Fruit fly (Drosophila melanogaster) whole organism, embryonic: Measurements from ENCODE around the gene CG46460.

Experiments
- Abd-B ChIP-seq: fragments of 200-800 bp; sonication (Bioruptor generic); optimal IDR thresholded peaks from 2 replicates; lab custom pipeline; 2018; ENCODE audit warnings: missing biosample characterization, mild to moderate bottlenecking, missing genetic modification characterization, moderate library complexity
- Ada2b ChIP-seq: fragments of 200-800 bp; sonication (Bioruptor generic); IDR thresholded peaks from 2 replicates; pipeline ENCODE4 v1.3.6; 2022; ENCODE audit warnings: missing biosample characterization, missing genetic modification characterization
- Atf3 ChIP-seq: fragments of 200-800 bp; sonication (Bioruptor generic); optimal IDR thresholded peaks from 3 replicates; lab custom pipeline; 2016; ENCODE audit warnings: missing biosample characterization, missing genetic modification characterization
- B-H1 ChIP-seq: fragments of 200-800 bp; sonication (Bioruptor generic); IDR thresholded peaks from 3 replicates; pipeline ENCODE4 v1.3.6; 2022; ENCODE audit warnings: missing biosample characterization, missing genetic modification characterization
- C15 ChIP-seq: fragments of 200-800 bp; sonication (Bioruptor generic); IDR thresholded peaks from 3 replicates; pipeline ENCODE4 v1.3.6; 2022; ENCODE audit warnings: missing biosample characterization, missing genetic modification characterization
- CG10654 ChIP-seq: fragments of 200-800 bp; sonication (Bioruptor generic); optimal IDR thresholded peaks from 2 replicates; lab custom pipeline; 2016; ENCODE audit warnings: missing biosample characterization, missing genetic modification characterization
- CG10959 ChIP-seq: fragments of 200-800 bp; sonication (Bioruptor generic); IDR thresholded peaks from 2 replicates; pipeline ENCODE4 v1.3.6; 2022; ENCODE audit warnings: missing biosample characterization, missing genetic modification characterization
- CG10979 ChIP-seq: fragments of 200-800 bp; sonication (Bioruptor generic); optimal IDR thresholded peaks from 2 replicates; lab custom pipeline; 2018; ENCODE audit warnings: missing biosample characterization, mild to moderate bottlenecking, missing genetic modification characterization, moderate library complexity
- CG11504 ChIP-seq: fragments of 200-800 bp; sonication (Bioruptor generic); optimal IDR thresholded peaks from 3 replicates; lab custom pipeline; 2019; ENCODE audit warnings: missing biosample characterization, mild to moderate bottlenecking, missing genetic modification characterization, moderate library complexity
- CG11695 ChIP-seq: fragments of 200-800 bp; sonication (Bioruptor generic); IDR thresholded peaks from 3 replicates; pipeline ENCODE4 v1.3.6; 2022; ENCODE audit warnings: missing biosample characterization, missing genetic modification characterization
- CG12236 ChIP-seq: fragments of 200-800 bp; sonication (Bioruptor generic); optimal IDR thresholded peaks from 2 replicates; lab custom pipeline; 2016; ENCODE audit warnings: missing biosample characterization, missing genetic modification characterization
- CG13624 ChIP-seq: fragments of 200-800 bp; sonication (Bioruptor generic); optimal IDR thresholded peaks from 2 replicates; lab custom pipeline; 2016; ENCODE audit warnings: missing biosample characterization, missing genetic modification characterization
- CG13775 ChIP-seq: fragments of 200-800 bp; sonication (Bioruptor generic); optimal IDR thresholded peaks from 3 replicates; lab custom pipeline; 2017; ENCODE audit warnings: missing biosample characterization, mild to moderate bottlenecking, missing genetic modification characterization
- CG18262 ChIP-seq: fragments of 200-800 bp; optimal IDR thresholded peaks from 3 replicates; lab custom pipeline; 2019; ENCODE audit warnings: missing biosample characterization, mild to moderate bottlenecking, missing genetic modification characterization, moderate library complexity
- CG18764 ChIP-seq: fragments of 200-800 bp; sonication (Bioruptor generic); optimal IDR thresholded peaks from 3 replicates; lab custom pipeline; 2016; ENCODE audit warnings: missing biosample characterization, missing genetic modification characterization
- CG2129 ChIP-seq: fragments of 200-800 bp; sonication (Bioruptor generic); IDR thresholded peaks from 2 replicates; pipeline ENCODE4 v1.3.6; 2022; ENCODE audit warnings: missing biosample characterization, missing genetic modification characterization; ENCODE audit not compliant: partially characterized antibody
- CG32532 ChIP-seq: fragments of 200-800 bp; sonication (Bioruptor generic); IDR thresholded peaks from 2 replicates; pipeline ENCODE4 v1.3.6; 2022; ENCODE audit warnings: missing biosample characterization, missing genetic modification characterization
- CG33557 ChIP-seq: fragments of 200-800 bp; sonication (Bioruptor generic); optimal IDR thresholded peaks from 2 replicates; lab custom pipeline; 2019; ENCODE audit warnings: missing biosample characterization, mild to moderate bottlenecking, missing genetic modification characterization, moderate library complexity
- CG3995 ChIP-seq: fragments of 200-800 bp; sonication (Bioruptor generic); optimal IDR thresholded peaks from 3 replicates; lab custom pipeline; 2016; ENCODE audit warnings: missing biosample characterization, missing genetic modification characterization
- CG6654 ChIP-seq: fragments of 200-800 bp; sonication (Bioruptor generic); optimal IDR thresholded peaks from 2 replicates; lab custom pipeline; 2017; ENCODE audit warnings: missing biosample characterization, mild to moderate bottlenecking, missing genetic modification characterization
- CG6683 ChIP-seq: fragments of 200-800 bp; sonication (Bioruptor generic); optimal IDR thresholded peaks from 2 replicates; lab custom pipeline; 2017; ENCODE audit warnings: missing biosample characterization, mild to moderate bottlenecking, missing genetic modification characterization, missing genetic modification reagents
- CG6791 ChIP-seq: fragments of 200-800 bp; sonication (Bioruptor generic); IDR thresholded peaks from 3 replicates; pipeline ENCODE4 v1.3.6; 2022; ENCODE audit warnings: missing biosample characterization, missing genetic modification characterization; ENCODE audit not compliant: partially characterized antibody
- CG8089 ChIP-seq: fragments of 200-800 bp; sonication (Bioruptor generic); optimal IDR thresholded peaks from 3 replicates; lab custom pipeline; 2016; ENCODE audit warnings: missing biosample characterization, missing genetic modification characterization
- CG9932 ChIP-seq: fragments of 200-800 bp; sonication (Bioruptor generic); IDR thresholded peaks from 2 replicates; pipeline ENCODE4 v1.3.6; 2022; ENCODE audit warnings: missing biosample characterization, missing genetic modification characterization
- CkIIα-i1 ChIP-seq: fragments of 200-800 bp; sonication (Bioruptor generic); IDR thresholded peaks from 2 replicates; pipeline ENCODE4 v1.3.6; 2022; ENCODE audit warnings: missing biosample characterization, missing genetic modification characterization
- CoRest ChIP-seq: fragments of 200-800 bp; sonication (Bioruptor generic); optimal IDR thresholded peaks from 3 replicates; lab custom pipeline; 2018; ENCODE audit warnings: missing biosample characterization, mild to moderate bottlenecking, missing genetic modification characterization, moderate library complexity
- CrebB ChIP-seq: fragments of 200-800 bp; sonication (Bioruptor generic); optimal IDR thresholded peaks from 3 replicates; lab custom pipeline; 2018; ENCODE audit warnings: missing biosample characterization, mild to moderate bottlenecking, missing genetic modification characterization
- Dek ChIP-seq: fragments of 200-800 bp; sonication (Bioruptor generic); optimal IDR thresholded peaks from 3 replicates; lab custom pipeline; 2019; ENCODE audit warnings: missing biosample characterization, mild to moderate bottlenecking, missing genetic modification characterization, moderate library complexity
- Dfd ChIP-seq, 2 experiments: fragments of >200 bp; optimal IDR thresholded peaks; 2 replicates each; lab custom pipeline; 2017; ENCODE audit warnings: missing biosample characterization in 2 of 2, missing genetic modification characterization in 2 of 2
- E2f2 ChIP-seq: fragments of 200-800 bp; sonication (Bioruptor generic); IDR thresholded peaks from 2 replicates; pipeline ENCODE4 v1.3.6; 2022; ENCODE audit warnings: missing biosample characterization, missing genetic modification characterization
- H2.0 ChIP-seq: fragments of 200-800 bp; sonication (Bioruptor generic); IDR thresholded peaks from 2 replicates; pipeline ENCODE4 v1.3.6; 2022; ENCODE audit warnings: missing biosample characterization, missing genetic modification characterization
- HLHmδ ChIP-seq: fragments of 200-800 bp; sonication (Bioruptor generic); optimal IDR thresholded peaks from 2 replicates; lab custom pipeline; 2018; ENCODE audit warnings: missing biosample characterization, mild to moderate bottlenecking, missing genetic modification characterization, moderate library complexity
- Hmr ChIP-seq: fragments of 200-800 bp; sonication (Bioruptor generic); optimal IDR thresholded peaks from 3 replicates; lab custom pipeline; 2017; ENCODE audit warnings: mild to moderate bottlenecking, missing biosample characterization, missing genetic modification reagents, missing genetic modification characterization
- Jarid2 ChIP-seq: fragments of 200-800 bp; sonication (Bioruptor generic); optimal IDR thresholded peaks from 3 replicates; lab custom pipeline; 2017; ENCODE audit warnings: mild to moderate bottlenecking, missing biosample characterization, missing genetic modification reagents, missing genetic modification characterization
- Mes4 ChIP-seq: fragments of 200-800 bp; sonication (Bioruptor generic); optimal IDR thresholded peaks from 2 replicates; lab custom pipeline; 2016; ENCODE audit warnings: missing biosample characterization, missing genetic modification characterization
- Nf-YB ChIP-seq: fragments of 200-800 bp; sonication (Bioruptor generic); optimal IDR thresholded peaks from 3 replicates; lab custom pipeline; 2019; ENCODE audit warnings: missing biosample characterization, mild to moderate bottlenecking, missing genetic modification characterization, moderate library complexity
- PHDP ChIP-seq: fragments of 200-800 bp; sonication (Bioruptor generic); optimal IDR thresholded peaks from 3 replicates; lab custom pipeline; 2018; ENCODE audit warnings: missing biosample characterization, mild to moderate bottlenecking, missing genetic modification characterization, moderate library complexity
- Rx ChIP-seq: fragments of 200-800 bp; sonication (Bioruptor generic); IDR thresholded peaks from 2 replicates; pipeline ENCODE4 v1.3.6; 2022; ENCODE audit warnings: missing biosample characterization, missing genetic modification characterization
- ash1 ChIP-seq: fragments of 200-800 bp; sonication (Bioruptor generic); optimal IDR thresholded peaks from 2 replicates; lab custom pipeline; 2018; ENCODE audit warnings: missing biosample characterization, mild to moderate bottlenecking, missing genetic modification characterization
- bsh ChIP-seq, 2 experiments: fragments of 200-800 bp; sonication (Bioruptor generic); optimal IDR thresholded peaks; 2 replicates each; lab custom pipeline; 2017 to 2018; ENCODE audit warnings: mild to moderate bottlenecking in 2 of 2, missing biosample characterization in 2 of 2, missing genetic modification characterization in 2 of 2, moderate library complexity in 1 of 2
- chinmo ChIP-seq: fragments of 200-800 bp; sonication (Bioruptor generic); IDR thresholded peaks from 4 replicates; pipeline ENCODE4 v1.3.6; 2022; ENCODE audit warnings: missing biosample characterization, missing genetic modification characterization; ENCODE audit not compliant: partially characterized antibody
- emc ChIP-seq: fragments of 200-800 bp; sonication (Bioruptor generic); optimal IDR thresholded peaks from 2 replicates; lab custom pipeline; 2016; ENCODE audit warnings: missing biosample characterization, missing genetic modification characterization
- exex ChIP-seq: fragments of 200-800 bp; sonication (Bioruptor generic); optimal IDR thresholded peaks from 4 replicates; lab custom pipeline; 2018; ENCODE audit warnings: missing biosample characterization, mild to moderate bottlenecking, missing genetic modification characterization, moderate library complexity
- gsb ChIP-seq: fragments of 200-800 bp; sonication (Bioruptor generic); IDR thresholded peaks from 2 replicates; pipeline ENCODE4 v1.3.6; 2022; ENCODE audit warnings: missing biosample characterization, missing genetic modification characterization
- onecut ChIP-seq: fragments of 200-800 bp; sonication (Bioruptor generic); IDR thresholded peaks from 2 replicates; pipeline ENCODE4 v1.3.6; 2022; ENCODE audit warnings: missing biosample characterization, missing genetic modification characterization
- pan ChIP-seq, 4 experiments: fragments of >200 bp in 3 of 4; fragments of 200-800 bp in 1 of 4; sonication (Bioruptor generic) in 1 of 4; optimal IDR thresholded peaks in 3 of 4; IDR thresholded peaks in 1 of 4; 2 replicates each; pipeline versions ENCODE4 v1.3.6 to Lab custom; 2017 to 2022; ENCODE audit warnings: missing biosample characterization in 2 of 4, missing genetic modification characterization in 2 of 4, mixed read lengths in 1 of 4
- sens ChIP-seq: fragments of 200-800 bp; sonication (Bioruptor generic); peaks from one replicate; lab custom pipeline; 2016; ENCODE audit warnings: missing biosample characterization, missing genetic modification characterization
- sens-2 ChIP-seq: fragments of 200-800 bp; sonication (Bioruptor generic); IDR thresholded peaks from 2 replicates; pipeline ENCODE4 v1.3.6; 2022; ENCODE audit warnings: missing biosample characterization, missing genetic modification characterization
- sisA ChIP-seq: fragments of 200-800 bp; sonication (Bioruptor generic); IDR thresholded peaks from 2 replicates; pipeline ENCODE4 v1.3.6; 2022; ENCODE audit warnings: missing biosample characterization, missing genetic modification characterization
- tup ChIP-seq: fragments of 200-800 bp; sonication (Bioruptor generic); optimal IDR thresholded peaks from 2 replicates; lab custom pipeline; 2016; ENCODE audit warnings: missing biosample characterization, mild to moderate bottlenecking, missing genetic modification characterization, moderate library complexity
- usp ChIP-seq: fragments of >200 bp; optimal IDR thresholded peaks from 2 replicates; lab custom pipeline; 2017; ENCODE audit warnings: missing biosample characterization, missing genetic modification characterization

CG46460 gene

DNA sequence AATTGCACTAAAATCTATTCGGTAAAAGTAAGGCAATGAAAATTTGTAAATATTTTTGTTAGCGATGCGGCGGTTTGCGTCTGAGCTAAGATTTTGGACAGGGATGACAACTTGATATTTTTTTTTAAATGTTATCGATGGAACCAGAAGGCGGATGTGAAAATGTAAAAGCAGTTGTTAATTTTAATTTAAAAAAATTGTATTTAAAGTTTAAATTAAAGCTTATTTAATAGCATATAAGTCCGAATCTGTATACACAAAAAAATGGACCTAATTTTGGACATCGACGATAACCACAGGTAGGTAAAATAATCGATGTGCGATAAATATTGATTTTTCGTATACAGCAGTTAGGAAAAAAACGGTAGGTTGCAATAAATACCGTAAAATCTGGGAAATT lies 35.3 kb upstream of the CG46460 start, which contains the start of the genes CG11586 and VhaM9.7-a (continued):
- no peak for TF ChIP-seq usp (GFP tag; lab: Kevin White, UChicago)
- TF ChIP-seq CG32532: no peak
- TF ChIP-seq onecut (GFP tag; lab: Robert Waterston, UW): peak; percentile 100
- no peak for TF ChIP-seq CG11504 (tag; lab: Kevin White, UChicago)
- TF ChIP-seq Dfd (GFP tag; optimal IDR thresholded peaks at IDR 0.05; lab: Kevin White, UChicago): no peak
- TF ChIP-seq sens-2 (GFP tag; lab: Robert Waterston, UW): no peak
- peak; percentile 41 for TF ChIP-seq CG13624 (GFP tag; lab: Kevin White, UChicago)
- no peak for TF ChIP-seq Mes4 (GFP tag; lab: Kevin White, UChicago)
- TF ChIP-seq Abd-B (GFP tag; lab: Kevin White, UChicago): peak; percentile 18
- no peak for TF ChIP-seq B-H1 (GFP tag; lab: Robert Waterston, UW)
- no peak for TF ChIP-seq Dek (tag; lab: Kevin White, UChicago)
- no peak for TF ChIP-seq HLHmδ
- TF ChIP-seq CG6683 (GFP tag; lab: Kevin White, UChicago): no peak
- TF ChIP-seq CrebB (tag; lab: Kevin White, UChicago): no peak
- TF ChIP-seq exex (tag; lab: Kevin White, UChicago): no peak
- no peak for TF ChIP-seq C15 (GFP tag; lab: Robert Waterston, UW)
- no peak for TF ChIP-seq chinmo (GFP tag; lab: Robert Waterston, UW)
- no peak for TF ChIP-seq Jarid2 (GFP tag; lab: Kevin White, UChicago)
- TF ChIP-seq CG6791 (GFP tag; lab: Robert Waterston, UW): no peak
- TF ChIP-seq Hmr (GFP tag; lab: Kevin White, UChicago): peak; percentile 25
- TF ChIP-seq CG2129 (GFP tag; lab: Robert Waterston, UW): peak; percentile 37; the same call in 1 of the 2 replicates
- TF ChIP-seq tup: no peak
- TF ChIP-seq Atf3 (GFP tag; lab: Kevin White, UChicago): no peak
- TF ChIP-seq CG3995: no peak
- TF ChIP-seq PHDP: peak; percentile 15
- no peak for TF ChIP-seq Rx (GFP tag; lab: Robert Waterston, UW)
- no peak for TF ChIP-seq pan (optimal IDR thresholded peaks at IDR 0.05; lab: Kevin White, UChicago)
- no peak for TF ChIP-seq pan (GFP tag; optimal IDR thresholded peaks at IDR 0.05 in 1 of 2, IDR thresholded peaks at IDR 0.05 in 1 of 2)
- TF ChIP-seq CG13775 (GFP tag; lab: Kevin White, UChicago): peak; percentile 49
- no peak for TF ChIP-seq CG12236 (GFP tag; lab: Kevin White, UChicago)
- no peak for TF ChIP-seq CG11695 (GFP tag; lab: Robert Waterston, UW)
- no peak for TF ChIP-seq Nf-YB
- no peak for TF ChIP-seq CG6654 (GFP tag; lab: Kevin White, UChicago)
- peak; percentile 36 for TF ChIP-seq CoRest (tag; lab: Kevin White, UChicago)
- peak; percentile 60 for TF ChIP-seq E2f2 (GFP tag; lab: Robert Waterston, UW)
- no peak for TF ChIP-seq CG10959 (GFP tag; lab: Robert Waterston, UW)
- no peak for TF ChIP-seq CG10654
- peak; percentile 74 for TF ChIP-seq sens (GFP tag; lab: Kevin White, UChicago)
- TF ChIP-seq CG9932: no peak
- no peak for TF ChIP-seq H2.0 (GFP tag; lab: Robert Waterston, UW)
- TF ChIP-seq CG10979 (tag; lab: Kevin White, UChicago): no peak
- TF ChIP-seq bsh (GFP tag; optimal IDR thresholded peaks at IDR 0.05; lab: Kevin White, UChicago): no peak
- TF ChIP-seq CG33557 (GFP tag; lab: Kevin White, UChicago): no peak
- TF ChIP-seq gsb: no peak
- no peak for TF ChIP-seq CkIIα-i1 (GFP tag; lab: Robert Waterston, UW)
- peak; percentile 2 for TF ChIP-seq CG18764 (GFP tag; lab: Kevin White, UChicago)
- TF ChIP-seq emc (GFP tag; lab: Kevin White, UChicago): no peak
- peak; percentile 11 for TF ChIP-seq CG18262 (tag; lab: Kevin White, UChicago)
- no peak for TF ChIP-seq Ada2b (GFP tag; lab: Robert Waterston, UW)
- TF ChIP-seq sisA: no peak
- TF ChIP-seq ash1 (GFP tag; lab: Kevin White, UChicago): no peak
- TF ChIP-seq CG8089 (GFP tag; lab: Kevin White, UChicago): no peak
